Worm (Caenorhabditis elegans) whole organism, L4 larva: ENCODE results near the gene R08C7.5.

Experiments
- Y105C5A.15 ChIP-seq: fragments of 200-800 bp; sonication (Bioruptor generic); IDR thresholded peaks from 2 replicates; pipeline ENCODE4 v1.3.6; 2022; ENCODE audit warnings: missing genetic modification characterization, missing compliant biosample characterization
- ZK337.2 ChIP-seq: fragments of 200-800 bp; sonication (Bioruptor generic); IDR thresholded peaks from 2 replicates; pipeline ENCODE4 v1.3.6; 2022; ENCODE audit warnings: missing genetic modification reagents, missing genetic modification characterization, missing compliant biosample characterization
- ZK546.5 ChIP-seq, 2 experiments: sonication (generic microtip); optimal IDR thresholded peaks; 2 replicates each; lab custom pipeline; 2017; ENCODE audit warnings: missing biosample characterization in 2 of 2, missing genetic modification characterization in 2 of 2
- aha-1 ChIP-seq: fragments of 150-350 bp; peaks from one replicate; lab custom pipeline; 2014; ENCODE audit warnings: missing biosample characterization, missing genetic modification characterization
- ama-1 ChIP-seq: fragments of 150-350 bp; optimal IDR thresholded peaks from 2 replicates; lab custom pipeline; 2014; ENCODE audit warnings: inconsistent platforms, mixed read lengths
- ceh-20 ChIP-seq: fragments of 200-800 bp; sonication (Bioruptor generic); IDR thresholded peaks from 2 replicates; pipeline ENCODE4 v1.3.6; 2022; ENCODE audit warnings: missing genetic modification reagents, missing genetic modification characterization, missing compliant biosample characterization
- ceh-62 ChIP-seq: sonication (generic microtip); optimal IDR thresholded peaks from 2 replicates; lab custom pipeline; 2017; ENCODE audit warnings: missing biosample characterization, missing genetic modification characterization
- cey-2 ChIP-seq: sonication (generic microtip); optimal IDR thresholded peaks from 3 replicates; lab custom pipeline; 2017; ENCODE audit warnings: missing genetic modification characterization, mild to moderate bottlenecking, missing compliant biosample characterization, antibody characterized with exemption, borderline replicate concordance; ENCODE audit not compliant: insufficient read depth
- daf-16 ChIP-seq, 3 experiments: sonication (generic microtip); optimal IDR thresholded peaks; 2 replicates each; lab custom pipeline; 2016 to 2017; ENCODE audit warnings: missing genetic modification characterization in 3 of 3, missing genetic modification reagents in 3 of 3, mild to moderate bottlenecking in 2 of 3, missing compliant biosample characterization in 2 of 3, missing biosample characterization in 1 of 3, moderate library complexity in 1 of 3
- dmd-6 ChIP-seq: fragments of 200-800 bp; sonication (Bioruptor generic); IDR thresholded peaks from 2 replicates; pipeline ENCODE4 v1.3.6; 2022; ENCODE audit warnings: missing genetic modification reagents, missing genetic modification characterization, missing compliant biosample characterization
- egl-27 ChIP-seq: sonication (generic microtip); optimal IDR thresholded peaks from 3 replicates; lab custom pipeline; 2017; ENCODE audit warnings: missing biosample characterization, missing genetic modification reagents, missing genetic modification characterization
- fos-1 ChIP-seq: fragments of 150-350 bp; optimal IDR thresholded peaks from 2 replicates; lab custom pipeline; 2014; ENCODE audit warnings: missing biosample characterization, missing genetic modification characterization
- hlh-11 ChIP-seq: fragments of 200-800 bp; sonication (Bioruptor generic); optimal IDR thresholded peaks from 2 replicates; lab custom pipeline; 2018; ENCODE audit warnings: mild to moderate bottlenecking, missing genetic modification characterization, missing compliant biosample characterization
- hlh-30 ChIP-seq: sonication (generic microtip); optimal IDR thresholded peaks from 2 replicates; lab custom pipeline; 2017; ENCODE audit warnings: antibody characterized with exemption, mild to moderate bottlenecking, missing genetic modification characterization, missing compliant biosample characterization; ENCODE audit not compliant: insufficient read depth
- hmg-1.1 ChIP-seq: fragments of 200-800 bp; sonication (Bioruptor generic); IDR thresholded peaks from 2 replicates; pipeline ENCODE4 v1.3.6; 2022; ENCODE audit warnings: missing genetic modification reagents, missing genetic modification characterization, missing compliant biosample characterization
- jun-1 ChIP-seq: fragments of 150-350 bp; optimal IDR thresholded peaks from 2 replicates; lab custom pipeline; 2014; ENCODE audit warnings: missing biosample characterization, missing genetic modification reagents, missing genetic modification characterization
- lin-13 ChIP-seq: fragments of 150-350 bp; optimal IDR thresholded peaks from 2 replicates; lab custom pipeline; 2014; ENCODE audit warnings: missing biosample characterization, missing genetic modification reagents, missing genetic modification characterization
- lsy-2 ChIP-seq, 2 experiments: fragments of 150-350 bp in 1 of 2; sonication (generic microtip) in 1 of 2; optimal IDR thresholded peaks; 2 replicates each; lab custom pipeline; 2014 to 2017; ENCODE audit warnings: missing biosample characterization in 2 of 2, missing genetic modification characterization in 2 of 2
- mdl-1 ChIP-seq, 2 experiments: fragments of 150-350 bp in 1 of 2; sonication (generic microtip) in 1 of 2; optimal IDR thresholded peaks; 2 replicates each; lab custom pipeline; 2014 to 2017; ENCODE audit warnings: missing biosample characterization in 2 of 2, missing genetic modification characterization in 2 of 2
- mep-1 ChIP-seq: fragments of 150-350 bp; sonication (generic microtip); optimal IDR thresholded peaks from 3 replicates; lab custom pipeline; 2014; ENCODE audit warnings: missing biosample characterization, missing genetic modification characterization
- mes-2 ChIP-seq: sonication (generic microtip); optimal IDR thresholded peaks from 2 replicates; lab custom pipeline; 2016; ENCODE audit warnings: missing genotype, mild to moderate bottlenecking, missing genetic modification characterization, missing compliant biosample characterization; ENCODE audit not compliant: poor library complexity, severe bottlenecking
- mxl-3 ChIP-seq: fragments of 200-800 bp; sonication (Bioruptor generic); optimal IDR thresholded peaks from 2 replicates; lab custom pipeline; 2018; ENCODE audit warnings: mild to moderate bottlenecking, missing genetic modification characterization, missing compliant biosample characterization
- nhr-11 ChIP-seq: fragments of 150-350 bp; optimal IDR thresholded peaks from 2 replicates; lab custom pipeline; 2014; ENCODE audit warnings: missing biosample characterization, missing genetic modification characterization
- nhr-25 ChIP-seq: sonication (generic microtip); optimal IDR thresholded peaks from 2 replicates; lab custom pipeline; 2017; ENCODE audit warnings: missing genetic modification characterization, mild to moderate bottlenecking, missing compliant biosample characterization, antibody characterized with exemption, moderate library complexity, borderline replicate concordance; ENCODE audit not compliant: insufficient read depth
- nhr-28 ChIP-seq: fragments of 150-350 bp; optimal IDR thresholded peaks from 2 replicates; lab custom pipeline; 2014; ENCODE audit warnings: missing biosample characterization, missing genetic modification characterization
- nhr-42 ChIP-seq: fragments of 200-800 bp; sonication (Bioruptor generic); IDR thresholded peaks from 2 replicates; pipeline ENCODE4 v1.3.6; 2022; ENCODE audit warnings: missing genetic modification characterization, missing compliant biosample characterization
- pqm-1 ChIP-seq: sonication (generic microtip); optimal IDR thresholded peaks from 2 replicates; lab custom pipeline; 2017; ENCODE audit warnings: missing biosample characterization, missing genetic modification characterization
- saeg-2 ChIP-seq: fragments of 200-800 bp; sonication (Bioruptor generic); IDR thresholded peaks from 2 replicates; pipeline ENCODE4 v1.3.6; 2022; ENCODE audit warnings: missing genetic modification reagents, missing genetic modification characterization, missing compliant biosample characterization
- set-16 ChIP-seq: fragments of 200-800 bp; sonication (Bioruptor generic); IDR thresholded peaks from 2 replicates; pipeline ENCODE4 v1.3.6; 2022; ENCODE audit warnings: missing genetic modification reagents, missing genetic modification characterization, missing compliant biosample characterization
- tra-1 ChIP-seq: fragments of 200-800 bp; sonication (Bioruptor generic); IDR thresholded peaks from 2 replicates; pipeline ENCODE4 v1.3.6; 2022; ENCODE audit warnings: missing genetic modification reagents, missing genetic modification characterization, missing compliant biosample characterization
- unc-62 ChIP-seq, 3 experiments: fragments of 150-350 bp in 1 of 3; sonication (generic microtip); optimal IDR thresholded peaks in 2 of 3; peaks in 1 of 3; 1 replicate in 1 of 3; 2 replicates in 2 of 3; lab custom pipeline; 2014 to 2017; ENCODE audit warnings: missing biosample characterization in 3 of 3, missing genetic modification characterization in 3 of 3, missing genetic modification reagents in 3 of 3, missing genotype in 1 of 3
- zfp-3 ChIP-seq: fragments of 200-800 bp; sonication (Bioruptor generic); conservative IDR thresholded peaks from 2 replicates; pipeline ENCODE4 v1.3.6; 2022; ENCODE audit warnings: missing genetic modification reagents, missing genetic modification characterization, missing compliant biosample characterization
- zip-2 ChIP-seq: fragments of 150-350 bp; optimal IDR thresholded peaks from 2 replicates; lab custom pipeline; 2014; ENCODE audit warnings: missing biosample characterization, missing genetic modification characterization

The R08C7.5 gene

ce11 chrIV:4393942-4394460, 36.0 kb upstream of the R08C7.5 start, which contains the start of gene ell-1:
TSS of gene ell-1 (plus strand) at chrIV:4394410.
- TF ChIP-seq dmd-6 (peak; percentile 65), hlh-30 (tag; lab: Kevin White, UChicago) (no peak), hlh-11 (tag; lab: Kevin White, UChicago) (peak; percentile 16), mes-2 (tag; lab: Kevin White, UChicago) (peak; percentile 1), set-16 (peak; percentile 30; the same call in 1 of the 2 replicates), unc-62 (GFP tag; optimal IDR thresholded peaks at IDR 0.05 in 1 of 2; lab: Kevin White, UChicago) (peak in 1 of 2 experiments; percentile 88), unc-62 (tag; optimal IDR thresholded peaks at IDR 0.05; lab: Kevin White, UChicago) (no peak)

- TF ChIP-seq aha-1 (tag; lab: Kevin White, UChicago) = peak; percentile 91
- no peak for TF ChIP-seq jun-1 (tag; lab: Kevin White, UChicago)
Measured at ce11 chrIV:4395555-4395954, 34.5 kb upstream of the R08C7.5 start.

ce11 chrIV:4396052-4396821, 33.8 kb upstream of the R08C7.5 start:
- TF ChIP-seq fos-1 (tag; lab: Kevin White, UChicago) (no peak), egl-27 (no peak), nhr-28 (tag; lab: Kevin White, UChicago) (peak; percentile 70), lin-13 (no peak), tra-1 (GFP tag; lab: Robert Waterston, UW) (no peak), pqm-1 (tag; lab: Kevin White, UChicago) (no peak), daf-16 (GFP tag; optimal IDR thresholded peaks at IDR 0.05; lab: Kevin White, UChicago) (no peak), daf-16 (tag; optimal IDR thresholded peaks at IDR 0.05; lab: Kevin White, UChicago) (no peak), lsy-2 (tag; optimal IDR thresholded peaks at IDR 0.05; lab: Kevin White, UChicago) (peak in 1 of 2 experiments; percentile 2), zip-2 (no peak), hlh-11 (tag; lab: Kevin White, UChicago) (peak; percentile 57), mxl-3 (GFP tag; lab: Kevin White, UChicago) (peak; percentile 43), aha-1 (tag; lab: Kevin White, UChicago) (peak; percentile 92), nhr-42 (GFP tag; lab: Robert Waterston, UW) (no peak), ZK337.2 (GFP tag; lab: Robert Waterston, UW) (no peak), hmg-1.1 (GFP tag; lab: Robert Waterston, UW) (no peak), ZK546.5 (tag; optimal IDR thresholded peaks at IDR 0.05; lab: Kevin White, UChicago) (no peak), unc-62 (GFP tag; optimal IDR thresholded peaks at IDR 0.05 in 1 of 2; lab: Kevin White, UChicago) (peak in 1 of 2 experiments; percentile 17), unc-62 (tag; optimal IDR thresholded peaks at IDR 0.05; lab: Kevin White, UChicago) (no peak), saeg-2 (GFP tag; lab: Robert Waterston, UW) (no peak), nhr-11 (no peak), set-16 (peak; percentile 25; the same call in 1 of the 2 replicates), mdl-1 (tag; optimal IDR thresholded peaks at IDR 0.05; lab: Kevin White, UChicago) (peak in 1 of 2 experiments; percentile 15), mep-1 (tag; lab: Kevin White, UChicago) (peak; percentile 4), ceh-62 (tag; lab: Kevin White, UChicago) (no peak), Y105C5A.15 (GFP tag; lab: Robert Waterston, UW) (no peak), ama-1 (lab: Kevin White, UChicago) (no peak), ceh-20 (GFP tag; lab: Robert Waterston, UW) (no peak), zfp-3 (GFP tag; lab: Robert Waterston, UW) (no peak), nhr-25 (tag; lab: Kevin White, UChicago) (no peak), cey-2 (tag; lab: Kevin White, UChicago) (no peak)
